Worm (Caenorhabditis elegans) whole organism, young adult: ENCODE data around the gene sru-9.

Source experiments
- B0336.3 ChIP-seq: fragments of 200-800 bp; sonication (Bioruptor generic); IDR thresholded peaks from 2 replicates; pipeline ENCODE4 v1.3.6; 2022; ENCODE audit warnings: missing genetic modification characterization, missing compliant biosample characterization
- F23B12.7 ChIP-seq: sonication (generic microtip); optimal IDR thresholded peaks from 2 replicates; lab custom pipeline; 2017; ENCODE audit warnings: missing genetic modification characterization, mild to moderate bottlenecking, missing compliant biosample characterization, antibody characterized with exemption, moderate library complexity; ENCODE audit not compliant: insufficient read depth
- F39B2.1 ChIP-seq: fragments of 200-800 bp; sonication (Bioruptor generic); IDR thresholded peaks from 2 replicates; pipeline ENCODE4 v1.3.6; 2022; ENCODE audit warnings: missing genetic modification reagents, missing genetic modification characterization, missing compliant biosample characterization
- F57A8.1 ChIP-seq: fragments of 200-800 bp; sonication (Bioruptor generic); optimal IDR thresholded peaks from 2 replicates; lab custom pipeline; 2018; ENCODE audit warnings: mild to moderate bottlenecking, missing genetic modification characterization, moderate library complexity, missing compliant biosample characterization
- T26A5.8 ChIP-seq: sonication (generic microtip); optimal IDR thresholded peaks from 2 replicates; lab custom pipeline; 2016; ENCODE audit warnings: missing genetic modification characterization, missing compliant biosample characterization
- ama-1 ChIP-seq, 3 experiments: fragments of 150-350 bp in 1 of 3; sonication (generic microtip) in 2 of 3; optimal IDR thresholded peaks; 2 replicates each; lab custom pipeline; 2014 to 2018; ENCODE audit warnings: missing biosample characterization in 2 of 3, missing genetic modification characterization in 2 of 3, missing genetic modification reagents in 2 of 3
- attf-3 ChIP-seq: fragments of 200-800 bp; sonication (Bioruptor generic); conservative IDR thresholded peaks from 2 replicates; pipeline ENCODE4 v1.3.6; 2022; ENCODE audit warnings: missing genetic modification reagents, missing genetic modification characterization, missing compliant biosample characterization
- attf-6 ChIP-seq: fragments of 200-800 bp; sonication (Bioruptor generic); IDR thresholded peaks from 2 replicates; pipeline ENCODE4 v1.3.6; 2022; ENCODE audit warnings: missing genetic modification reagents, missing genetic modification characterization, missing compliant biosample characterization
- ccch-3 ChIP-seq: fragments of 200-800 bp; sonication (Bioruptor generic); optimal IDR thresholded peaks from 2 replicates; lab custom pipeline; 2018; ENCODE audit warnings: mild to moderate bottlenecking, missing genetic modification characterization, missing compliant biosample characterization
- ceh-27 ChIP-seq: fragments of 200-800 bp; sonication (Bioruptor generic); optimal IDR thresholded peaks from 2 replicates; lab custom pipeline; 2018; ENCODE audit warnings: mild to moderate bottlenecking, missing genetic modification characterization, moderate library complexity, missing compliant biosample characterization
- ceh-79 ChIP-seq: sonication (generic microtip); optimal IDR thresholded peaks from 2 replicates; lab custom pipeline; 2017; ENCODE audit warnings: mild to moderate bottlenecking, missing genetic modification characterization, missing compliant biosample characterization
- ceh-91 ChIP-seq: fragments of 200-800 bp; sonication (Bioruptor generic); IDR thresholded peaks from 2 replicates; pipeline ENCODE4 v1.3.6; 2022; ENCODE audit warnings: missing genetic modification reagents, missing genetic modification characterization, missing compliant biosample characterization
- egrh-3 ChIP-seq: fragments of 200-800 bp; sonication (Bioruptor generic); IDR thresholded peaks from 2 replicates; pipeline ENCODE4 v1.3.6; 2022; ENCODE audit warnings: missing genetic modification reagents, missing genetic modification characterization, missing compliant biosample characterization
- ekl-4 ChIP-seq: fragments of 200-800 bp; sonication (Bioruptor generic); IDR thresholded peaks from 2 replicates; pipeline ENCODE4 v1.3.6; 2022; ENCODE audit warnings: missing genetic modification reagents, missing genetic modification characterization, missing compliant biosample characterization
- fkh-3 ChIP-seq: sonication (generic microtip); optimal IDR thresholded peaks from 2 replicates; lab custom pipeline; 2016; ENCODE audit warnings: mild to moderate bottlenecking, missing genetic modification characterization, missing compliant biosample characterization
- him-1 ChIP-seq: sonication (generic microtip); optimal IDR thresholded peaks from 2 replicates; lab custom pipeline; 2016; ENCODE audit warnings: missing genotype, missing genetic modification reagents, missing genetic modification characterization, missing compliant biosample characterization
- hlh-12 ChIP-seq: sonication (generic microtip); optimal IDR thresholded peaks from 2 replicates; lab custom pipeline; 2016; ENCODE audit warnings: missing genetic modification characterization, missing compliant biosample characterization
- hmg-1.2 ChIP-seq: fragments of 200-800 bp; sonication (Bioruptor generic); IDR thresholded peaks from 2 replicates; pipeline ENCODE4 v1.3.6; 2022; ENCODE audit warnings: missing genetic modification reagents, missing genetic modification characterization, missing compliant biosample characterization
- lin-54 ChIP-seq: fragments of 200-800 bp; sonication (Bioruptor generic); optimal IDR thresholded peaks from 2 replicates; lab custom pipeline; 2018; ENCODE audit warnings: mild to moderate bottlenecking, missing genetic modification characterization, missing compliant biosample characterization
- lsy-27 ChIP-seq: sonication (generic microtip); optimal IDR thresholded peaks from 2 replicates; lab custom pipeline; 2017; ENCODE audit warnings: missing genetic modification characterization, mild to moderate bottlenecking, missing compliant biosample characterization, antibody characterized with exemption, missing genotype, borderline replicate concordance; ENCODE audit not compliant: insufficient read depth
- madf-3 ChIP-seq: fragments of 200-800 bp; sonication (Bioruptor generic); IDR thresholded peaks from 2 replicates; pipeline ENCODE4 v1.3.6; 2022; ENCODE audit warnings: missing genetic modification reagents, missing genetic modification characterization, missing compliant biosample characterization
- madf-8 ChIP-seq: fragments of 200-800 bp; sonication (Bioruptor generic); conservative IDR thresholded peaks from 2 replicates; pipeline ENCODE4 v1.3.6; 2022; ENCODE audit warnings: missing genetic modification reagents, missing genetic modification characterization, missing compliant biosample characterization
- nhr-179 ChIP-seq: sonication (generic microtip); optimal IDR thresholded peaks from 2 replicates; lab custom pipeline; 2016; ENCODE audit warnings: mild to moderate bottlenecking, missing genetic modification characterization, missing compliant biosample characterization
- nhr-80 ChIP-seq: sonication (generic microtip); optimal IDR thresholded peaks from 2 replicates; lab custom pipeline; 2016; ENCODE audit warnings: missing genetic modification characterization, missing compliant biosample characterization
- rec-8 ChIP-seq, 2 experiments: sonication (generic microtip); optimal IDR thresholded peaks; 2 replicates each; lab custom pipeline; 2016; ENCODE audit warnings: mild to moderate bottlenecking in 2 of 2, missing genetic modification characterization in 2 of 2, missing genetic modification reagents in 2 of 2, missing genotype in 2 of 2, missing biosample characterization in 1 of 2, missing compliant biosample characterization in 1 of 2, moderate library complexity in 1 of 2
- snpc-1.1 ChIP-seq: sonication (generic microtip); optimal IDR thresholded peaks from 2 replicates; lab custom pipeline; 2017; ENCODE audit warnings: missing genetic modification characterization, mild to moderate bottlenecking, missing compliant biosample characterization, antibody characterized with exemption, moderate library complexity, missing genotype, missing genetic modification reagents; ENCODE audit not compliant: insufficient read depth
- snpc-3.4 ChIP-seq: sonication (generic microtip); optimal IDR thresholded peaks from 2 replicates; lab custom pipeline; 2017; ENCODE audit warnings: missing genetic modification characterization, mild to moderate bottlenecking, missing compliant biosample characterization, antibody characterized with exemption, moderate library complexity, missing genotype, missing genetic modification reagents
- snpc-4 ChIP-seq, 5 experiments: fragments of 150-350 bp in 1 of 5; sonication (generic microtip) in 4 of 5; optimal IDR thresholded peaks; 2 replicates each; lab custom pipeline; 2014 to 2018; ENCODE audit warnings: missing genetic modification characterization in 5 of 5, missing biosample characterization in 3 of 5, antibody characterized with exemption in 2 of 5, mild to moderate bottlenecking in 2 of 5, missing compliant biosample characterization in 2 of 5, missing genotype in 2 of 5, moderate library complexity in 2 of 5, missing genetic modification reagents in 1 of 5
- sptf-2 ChIP-seq: fragments of 200-800 bp; sonication (Bioruptor generic); optimal IDR thresholded peaks from 2 replicates; lab custom pipeline; 2018; ENCODE audit warnings: mild to moderate bottlenecking, missing genetic modification characterization, missing compliant biosample characterization
- tbx-9 ChIP-seq: sonication (generic microtip); optimal IDR thresholded peaks from 2 replicates; lab custom pipeline; 2016; ENCODE audit warnings: borderline replicate concordance, missing genetic modification characterization, inconsistent platforms, missing compliant biosample characterization
- zim-3 ChIP-seq: sonication (generic microtip); optimal IDR thresholded peaks from 2 replicates; lab custom pipeline; 2017; ENCODE audit warnings: mild to moderate bottlenecking, missing genetic modification characterization, moderate library complexity, missing compliant biosample characterization

sru-9 gene

ce11 chrIV:13588544-13589043, at the start of gene sru-9:
TSS of gene sru-9 (plus strand) at chrIV:13588993.
- TF ChIP-seq snpc-1.1 (tag; lab: Kevin White, UChicago): peak; percentile 25
- TF ChIP-seq hmg-1.2: peak; percentile 65
- peak; percentile 39 for TF ChIP-seq snpc-4 (GFP tag; optimal IDR thresholded peaks at IDR 0.05; lab: Kevin White, UChicago)
- TF ChIP-seq snpc-4 (tag; optimal IDR thresholded peaks at IDR 0.05; lab: Kevin White, UChicago): peak in 3 of 4 experiments; percentile 35 to 90 (median 78)
- peak; percentile 82 for TF ChIP-seq attf-6 (GFP tag; lab: Robert Waterston, UW)
- TF ChIP-seq, all 124 proteins: peak for 4; not testable (repeated sequence) for 120

- TF ChIP-seq tbx-9 (tag; lab: Kevin White, UChicago) (no peak), egrh-3 (GFP tag; lab: Robert Waterston, UW) (no peak), zim-3 (tag; lab: Kevin White, UChicago) (no peak), ekl-4 (GFP tag; lab: Robert Waterston, UW) (no peak), B0336.3 (GFP tag; lab: Robert Waterston, UW) (no peak), attf-3 (GFP tag; lab: Robert Waterston, UW) (no peak), F39B2.1 (GFP tag; lab: Robert Waterston, UW) (no peak), F57A8.1 (GFP tag; lab: Kevin White, UChicago) (no peak), snpc-3.4 (tag; lab: Kevin White, UChicago) (no peak), sptf-2 (GFP tag; lab: Kevin White, UChicago) (no peak)
- TF ChIP-seq, all 124 proteins: peak for 0
Observed at ce11 chrIV:13540165-13540564, 48.6 kb upstream of the sru-9 start, which contains the start of gene rsd-2. TSS of gene rsd-2 (minus strand) at chrIV:13540265.

- TF ChIP-seq nhr-80 (tag; lab: Kevin White, UChicago): peak; percentile 41
- no peak for TF ChIP-seq F23B12.7 (tag; lab: Kevin White, UChicago)
Observed at ce11 chrIV:13548188-13548587, 40.6 kb upstream of the sru-9 start, which contains the start of gene F52G2.3. TSS of gene F52G2.3 (minus strand) at chrIV:13548230.

ce11 chrIV:13549350-13549749, 39.4 kb upstream of the sru-9 start:
- peak in 1 of 2 experiments; percentile 12 for TF ChIP-seq rec-8 (tag; optimal IDR thresholded peaks at IDR 0.05; lab: Kevin White, UChicago)
- no peak for TF ChIP-seq fkh-3
- TF ChIP-seq ccch-3 (GFP tag; lab: Kevin White, UChicago): no peak
- TF ChIP-seq hlh-12 (tag; lab: Kevin White, UChicago): peak; percentile 61
- no peak for TF ChIP-seq tbx-9 (tag; lab: Kevin White, UChicago)
- no peak for TF ChIP-seq lin-54 (GFP tag; lab: Kevin White, UChicago)

ce11 chrIV:13554350-13554749, 34.4 kb upstream of the sru-9 start:
- no peak for TF ChIP-seq F39B2.1 (GFP tag; lab: Robert Waterston, UW)
- TF ChIP-seq, all 124 proteins: peak for 0

ce11 chrIV:13555508-13555907, 33.3 kb upstream of the sru-9 start:
- TF ChIP-seq nhr-179 (tag; lab: Kevin White, UChicago) (no peak), B0336.3 (GFP tag; lab: Robert Waterston, UW) (no peak), ceh-79 (tag; lab: Kevin White, UChicago) (no peak), lsy-27 (tag; lab: Kevin White, UChicago) (no peak)
- TF ChIP-seq, all 124 proteins: peak for 0

- no peak for TF ChIP-seq him-1 (tag; lab: Kevin White, UChicago)
- no peak for TF ChIP-seq ama-1 (optimal IDR thresholded peaks at IDR 0.05; lab: Kevin White, UChicago)
- no peak for TF ChIP-seq ama-1 (GFP tag; optimal IDR thresholded peaks at IDR 0.05; lab: Kevin White, UChicago)
- no peak for TF ChIP-seq tbx-9 (tag; lab: Kevin White, UChicago)
- no peak for TF ChIP-seq ceh-91 (GFP tag; lab: Robert Waterston, UW)
- TF ChIP-seq T26A5.8 (tag; lab: Kevin White, UChicago): no peak
- no peak for TF ChIP-seq snpc-3.4 (tag; lab: Kevin White, UChicago)
- TF ChIP-seq lsy-27 (tag; lab: Kevin White, UChicago): no peak
- TF ChIP-seq madf-3 (GFP tag; lab: Robert Waterston, UW): no peak
- no peak for TF ChIP-seq madf-8 (GFP tag; lab: Robert Waterston, UW)
- TF ChIP-seq ceh-27 (GFP tag; lab: Kevin White, UChicago): no peak
Observed at ce11 chrIV:13557393-13557792, 31.4 kb upstream of the sru-9 start.
